Worm (Caenorhabditis elegans): ENCODE measurements around the gene F16B4.6.
A peak's percentile ranks its signal among the peaks of the same experiment; 100 is the strongest.

Gene F16B4.6

ce11 chrV:1627269-1627668 is 40.3 kb downstream of the F16B4.6 start (continued):
- TF ChIP-seq mdl-1 (tag; optimal IDR thresholded peaks at IDR 0.05) (peak in 1 of 2 experiments; percentile 49), hlh-17 (GFP tag; optimal IDR thresholded peaks at IDR 0.05; ENCODE audit: borderline replicate concordance) (no peak), jun-1 (tag; optimal IDR thresholded peaks at IDR 0.05) (peak; percentile 35)

- TF ChIP-seq lin-13 (GFP tag; optimal IDR thresholded peaks at IDR 0.05), result no peak
- no peak for TF ChIP-seq pqm-1 (tag; optimal IDR thresholded peaks at IDR 0.05)
- peak; percentile 96 for TF ChIP-seq nhr-77 (tag; optimal IDR thresholded peaks at IDR 0.05)
- TF ChIP-seq mep-1 (tag; optimal IDR thresholded peaks at IDR 0.05), result no peak
- TF ChIP-seq tbx-2 (tag; optimal IDR thresholded peaks at IDR 0.05), result no peak
- TF ChIP-seq lin-35 (GFP tag; optimal IDR thresholded peaks at IDR 0.05), result peak in 1 of 2 experiments; percentile 6
- TF ChIP-seq nhr-237 (tag; optimal IDR thresholded peaks at IDR 0.05), result no peak
- TF ChIP-seq nhr-12 (tag; optimal IDR thresholded peaks at IDR 0.05), result no peak
- TF ChIP-seq efl-3 (GFP tag; optimal IDR thresholded peaks at IDR 0.05), result no peak
- no peak for TF ChIP-seq mdl-1 (tag; optimal IDR thresholded peaks at IDR 0.05)
- no peak for TF ChIP-seq ets-5 (GFP tag; IDR thresholded peaks at IDR 0.05)
- no peak for TF ChIP-seq dsc-1 (tag; optimal IDR thresholded peaks at IDR 0.05)
- TF ChIP-seq nhr-85 (tag), result peak; percentile 63
- TF ChIP-seq unc-62 (GFP tag; optimal IDR thresholded peaks at IDR 0.05), result no peak
- TF ChIP-seq nhr-90 (tag; optimal IDR thresholded peaks at IDR 0.05; ENCODE audit: poor library complexity), result no peak
- no peak for TF ChIP-seq grh-1 (GFP tag; IDR thresholded peaks at IDR 0.05)
- no peak for TF ChIP-seq hlh-4 (tag; optimal IDR thresholded peaks at IDR 0.05)
- no peak for TF ChIP-seq C04F5.9 (tag; optimal IDR thresholded peaks at IDR 0.05)
- no peak for TF ChIP-seq egl-13 (tag; optimal IDR thresholded peaks at IDR 0.05)
- no peak for TF ChIP-seq fkh-4 (tag; optimal IDR thresholded peaks at IDR 0.05; ENCODE audit: borderline replicate concordance)
- no peak for TF ChIP-seq unc-30 (tag; optimal IDR thresholded peaks at IDR 0.05)
- peak; percentile 54 for TF ChIP-seq nhr-20 (tag; optimal IDR thresholded peaks at IDR 0.05)
- no peak for TF ChIP-seq C16A3.4 (tag; optimal IDR thresholded peaks at IDR 0.05)
- TF ChIP-seq mab-9 (GFP tag; IDR thresholded peaks at IDR 0.05), result no peak
- no peak for TF ChIP-seq sptf-1 (tag; optimal IDR thresholded peaks at IDR 0.05)
- TF ChIP-seq jun-1 (tag; optimal IDR thresholded peaks at IDR 0.05), result no peak
- no peak for TF ChIP-seq fos-1 (tag; optimal IDR thresholded peaks at IDR 0.05)
- no peak for TF ChIP-seq xbp-1 (tag; optimal IDR thresholded peaks at IDR 0.05)
- TF ChIP-seq efl-1 (optimal IDR thresholded peaks at IDR 0.05), result no peak
- no peak for TF ChIP-seq efl-1 (GFP tag; optimal IDR thresholded peaks at IDR 0.05 in 1 of 2)
- no peak for TF ChIP-seq elt-3 (tag; optimal IDR thresholded peaks at IDR 0.05)
- TF ChIP-seq unc-86 (tag; optimal IDR thresholded peaks at IDR 0.05), result no peak
- TF ChIP-seq nhr-19 (GFP tag; conservative IDR thresholded peaks at IDR 0.05), result no peak
- no peak for TF ChIP-seq hpl-2 (GFP tag; optimal IDR thresholded peaks at IDR 0.05)
- no peak for TF ChIP-seq skn-1 (tag; optimal IDR thresholded peaks at IDR 0.05)
- no peak for TF ChIP-seq nhr-76 (tag; optimal IDR thresholded peaks at IDR 0.05)
- TF ChIP-seq sup-37 (GFP tag; optimal IDR thresholded peaks at IDR 0.05), result no peak
- peak; percentile 29 for TF ChIP-seq snu-23 (GFP tag; optimal IDR thresholded peaks at IDR 0.05)
- peak; percentile 18 for TF ChIP-seq blmp-1 (tag; optimal IDR thresholded peaks at IDR 0.05)
- TF ChIP-seq rnt-1 (tag; optimal IDR thresholded peaks at IDR 0.05), result no peak
- TF ChIP-seq nhr-71 (tag; optimal IDR thresholded peaks at IDR 0.05), result peak; percentile 31
- no peak for TF ChIP-seq nhr-28 (tag; optimal IDR thresholded peaks at IDR 0.05)
- TF ChIP-seq hlh-17 (GFP tag; optimal IDR thresholded peaks at IDR 0.05; ENCODE audit: borderline replicate concordance), result no peak
- TF ChIP-seq nhr-84 (tag; optimal IDR thresholded peaks at IDR 0.05), result no peak
- no peak for TF ChIP-seq lin-14 (GFP tag; optimal IDR thresholded peaks at IDR 0.05)
- no peak for TF ChIP-seq lir-3 (tag; optimal IDR thresholded peaks at IDR 0.05; ENCODE audit: poor library complexity)
Measured at ce11 chrV:1629329-1629728, 42.3 kb downstream of the F16B4.6 start, which contains the start of gene nhr-238. Gene nhr-238 (minus strand): TSS chrV:1629432.

Measured in whole organism, L1 larva.